Fruit fly (Drosophila melanogaster): Measurements from ENCODE around the gene CG12231.
A peak's percentile ranks its signal among the peaks of the same experiment; 100 is the strongest.

Gene CG12231

DNA sequence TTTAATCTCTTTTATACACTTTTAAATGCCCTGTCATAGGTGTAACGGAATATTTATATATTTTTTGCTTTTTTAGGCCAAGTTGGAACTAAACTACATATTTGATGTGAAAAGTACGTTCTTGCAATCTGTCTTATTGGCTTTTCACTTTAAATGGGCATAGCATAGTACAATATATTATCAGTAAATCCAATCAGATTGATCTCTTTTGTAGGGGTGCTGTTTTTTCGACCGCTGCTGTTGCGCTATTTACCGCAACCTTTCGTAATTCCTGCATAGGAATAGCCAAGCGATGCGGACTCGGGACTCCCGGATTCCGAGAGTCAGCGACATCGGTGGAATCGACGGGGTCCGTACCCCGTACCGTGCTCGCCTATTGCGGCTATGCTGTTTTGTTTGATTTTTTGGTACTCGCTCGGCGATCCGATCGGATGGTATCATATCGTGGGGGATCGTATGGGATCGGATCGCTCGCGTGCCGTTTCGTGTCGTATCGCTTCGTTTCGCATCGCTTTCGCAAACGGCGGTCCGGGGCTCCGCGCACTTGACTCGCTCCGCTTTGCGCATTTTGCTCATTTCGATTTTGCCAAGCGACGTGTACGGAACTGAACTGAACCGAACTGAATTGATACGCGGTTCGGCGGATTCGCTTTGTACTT lies 33.6 kb downstream of the CG12231 start (continued):
- TF ChIP-seq mirr (GFP tag; optimal IDR thresholded peaks at IDR 0.05) = peak; percentile 75
- no peak for TF ChIP-seq Lim3 (GFP tag; IDR thresholded peaks at IDR 0.05)
- no peak for TF ChIP-seq ftz-f1 (GFP tag; optimal IDR thresholded peaks at IDR 0.05)
- TF ChIP-seq lola (GFP tag; optimal IDR thresholded peaks at IDR 0.05) = no peak
- TF ChIP-seq toy (GFP tag; IDR thresholded peaks at IDR 0.05) = no peak
- no peak for TF ChIP-seq mam (GFP tag; optimal IDR thresholded peaks at IDR 0.05)
- peak; percentile 63 for TF ChIP-seq Hmr (GFP tag; optimal IDR thresholded peaks at IDR 0.05)
- TF ChIP-seq CG7745 (tag; optimal IDR thresholded peaks at IDR 0.05) = no peak
- no peak for TF ChIP-seq peb (GFP tag; IDR thresholded peaks at IDR 0.05)
- TF ChIP-seq grn (GFP tag; optimal IDR thresholded peaks at IDR 0.05) = peak; percentile 41
- no peak for TF ChIP-seq CG17612 (GFP tag; IDR thresholded peaks at IDR 0.05)
- no peak for TF ChIP-seq crp (GFP tag; optimal IDR thresholded peaks at IDR 0.05)
- no peak for TF ChIP-seq CG11247 (GFP tag; IDR thresholded peaks at IDR 0.05)
- no peak for TF ChIP-seq tin (GFP tag; optimal IDR thresholded peaks at IDR 0.05)
- TF ChIP-seq Sin3A (optimal IDR thresholded peaks at IDR 0.05) = no peak
- TF ChIP-seq CG7786 (GFP tag; optimal IDR thresholded peaks at IDR 0.05) = no peak
- no peak for TF ChIP-seq nerfin-2 (GFP tag; IDR thresholded peaks at IDR 0.05; ENCODE audit: partially characterized antibody)
- no peak for TF ChIP-seq TFAM (GFP tag; optimal IDR thresholded peaks at IDR 0.05)
- TF ChIP-seq CG7556 (GFP tag; optimal IDR thresholded peaks at IDR 0.05) = no peak
- peak; percentile 36 for TF ChIP-seq Elba2 (GFP tag; optimal IDR thresholded peaks at IDR 0.05)
- no peak for TF ChIP-seq CG14050 (GFP tag; IDR thresholded peaks at IDR 0.05)
- no peak for TF ChIP-seq Hr78 (GFP tag; optimal IDR thresholded peaks at IDR 0.05)
- no peak for TF ChIP-seq CG4404 (GFP tag; IDR thresholded peaks at IDR 0.05)
- TF ChIP-seq CG10274 (GFP tag; optimal IDR thresholded peaks at IDR 0.05) = no peak
- no peak for TF ChIP-seq ERR (GFP tag; optimal IDR thresholded peaks at IDR 0.05)
- TF ChIP-seq bcd (GFP tag; optimal IDR thresholded peaks at IDR 0.05) = no peak
- no peak for TF ChIP-seq dati (GFP tag; IDR thresholded peaks at IDR 0.05)
- TF ChIP-seq stc (GFP tag; IDR thresholded peaks at IDR 0.05) = no peak
- TF ChIP-seq ara (GFP tag; IDR thresholded peaks at IDR 0.05) = no peak
- no peak for TF ChIP-seq CkIIα-i1 (GFP tag; IDR thresholded peaks at IDR 0.05)
- TF ChIP-seq run (tag; optimal IDR thresholded peaks at IDR 0.05) = no peak
- TF ChIP-seq CHES-1-like (GFP tag; optimal IDR thresholded peaks at IDR 0.05) = peak; percentile 4
- no peak for TF ChIP-seq CG2199 (GFP tag; IDR thresholded peaks at IDR 0.05)
- TF ChIP-seq onecut (GFP tag; IDR thresholded peaks at IDR 0.05) = no peak
- no peak for TF ChIP-seq Eip74EF (GFP tag; optimal IDR thresholded peaks at IDR 0.05)
- no peak for TF ChIP-seq ems (GFP tag; optimal IDR thresholded peaks at IDR 0.05)
- peak; percentile 12 for TF ChIP-seq CG3281 (GFP tag; optimal IDR thresholded peaks at IDR 0.05)
- TF ChIP-seq schlank (tag; optimal IDR thresholded peaks at IDR 0.05) = no peak
- TF ChIP-seq CG13123 (GFP tag; optimal IDR thresholded peaks at IDR 0.05) = no peak
- TF ChIP-seq Fer1 (GFP tag; optimal IDR thresholded peaks at IDR 0.05) = peak; percentile 39
- no peak for TF ChIP-seq ase (GFP tag; IDR thresholded peaks at IDR 0.05)
- TF ChIP-seq CG16815 (GFP tag; optimal IDR thresholded peaks at IDR 0.05) = no peak
- TF ChIP-seq Hr51 (GFP tag; optimal IDR thresholded peaks at IDR 0.05) = no peak
- TF ChIP-seq maf-S (GFP tag; optimal IDR thresholded peaks at IDR 0.05) = no peak
- no peak for TF ChIP-seq CG4730 (GFP tag; IDR thresholded peaks at IDR 0.05)
- no peak for TF ChIP-seq gcm (GFP tag; optimal IDR thresholded peaks at IDR 0.05)
- no peak for TF ChIP-seq aop (GFP tag; IDR thresholded peaks at IDR 0.05)
- peak; percentile 54 for TF ChIP-seq sd (tag; optimal IDR thresholded peaks at IDR 0.05)
- no peak for TF ChIP-seq chn (GFP tag; optimal IDR thresholded peaks at IDR 0.05)
- TF ChIP-seq bab2 (GFP tag; optimal IDR thresholded peaks at IDR 0.05) = no peak
- no peak for TF ChIP-seq sr (GFP tag; IDR thresholded peaks at IDR 0.05)
